Worm (Caenorhabditis elegans) whole organism, early embryonic: ENCODE measurements around the gene col-86.

Experiments used
- B0310.2 ChIP-seq: sonication (generic microtip); optimal IDR thresholded peaks from 2 replicates; lab custom pipeline; 2016; ENCODE audit warnings: mild to moderate bottlenecking, missing genetic modification characterization, missing compliant biosample characterization
- F13C5.2 ChIP-seq: sonication (generic microtip); optimal IDR thresholded peaks from 2 replicates; lab custom pipeline; 2017; ENCODE audit warnings: mild to moderate bottlenecking, missing genetic modification characterization, inconsistent platforms, missing compliant biosample characterization
- aly-1 ChIP-seq: sonication (generic microtip); optimal IDR thresholded peaks from 2 replicates; lab custom pipeline; 2016; ENCODE audit warnings: missing genetic modification characterization, missing compliant biosample characterization
- ama-1 ChIP-seq: fragments of 150-350 bp; optimal IDR thresholded peaks from 2 replicates; lab custom pipeline; 2014
- ceh-13 ChIP-seq: fragments of 200-800 bp; sonication (Bioruptor generic); optimal IDR thresholded peaks from 2 replicates; lab custom pipeline; 2018; ENCODE audit warnings: mild to moderate bottlenecking, missing genetic modification characterization, missing compliant biosample characterization
- ceh-36 ChIP-seq: sonication (generic microtip); optimal IDR thresholded peaks from 2 replicates; lab custom pipeline; 2016; ENCODE audit warnings: missing genetic modification characterization, inconsistent platforms, missing compliant biosample characterization
- ets-7 ChIP-seq: sonication (generic microtip); optimal IDR thresholded peaks from 2 replicates; lab custom pipeline; 2016; ENCODE audit warnings: missing genotype, missing genetic modification characterization, missing compliant biosample characterization
- flt-1 ChIP-seq: fragments of 200-800 bp; sonication (Bioruptor generic); IDR thresholded peaks from 2 replicates; pipeline ENCODE4 v1.3.6; 2022; ENCODE audit warnings: missing genetic modification characterization, missing compliant biosample characterization
- hmg-4 ChIP-seq: fragments of 200-800 bp; sonication (Bioruptor generic); optimal IDR thresholded peaks from 2 replicates; lab custom pipeline; 2018; ENCODE audit warnings: mild to moderate bottlenecking, missing genetic modification characterization, missing compliant biosample characterization
- pes-1 ChIP-seq: fragments of 200-800 bp; sonication (Bioruptor generic); IDR thresholded peaks from 2 replicates; pipeline ENCODE4 v1.3.6; 2022; ENCODE audit warnings: missing genetic modification reagents, missing genetic modification characterization, missing compliant biosample characterization
- scrt-1 ChIP-seq: fragments of 200-800 bp; sonication (Bioruptor generic); IDR thresholded peaks from 2 replicates; pipeline ENCODE4 v1.3.6; 2022; ENCODE audit warnings: missing genetic modification characterization, missing compliant biosample characterization
- sea-1 ChIP-seq: fragments of 200-800 bp; sonication (Bioruptor generic); conservative IDR thresholded peaks from 2 replicates; pipeline ENCODE4 v1.3.6; 2022; ENCODE audit warnings: missing genetic modification characterization, missing compliant biosample characterization
- tbx-37 ChIP-seq: fragments of 200-800 bp; sonication (Bioruptor generic); conservative IDR thresholded peaks from 2 replicates; pipeline ENCODE4 v1.3.6; 2022; ENCODE audit warnings: missing genetic modification reagents, missing genetic modification characterization, missing compliant biosample characterization
- tra-4 ChIP-seq: sonication (generic microtip); optimal IDR thresholded peaks from 2 replicates; lab custom pipeline; 2017; ENCODE audit warnings: missing genetic modification characterization, missing compliant biosample characterization

- TF ChIP-seq ama-1 (lab: Kevin White, UChicago) = no peak
- TF ChIP-seq ceh-36 (tag; lab: Kevin White, UChicago) = no peak
- no peak for TF ChIP-seq flt-1 (GFP tag; lab: Robert Waterston, UW)
- no peak for TF ChIP-seq aly-1 (tag; lab: Kevin White, UChicago)
- no peak for TF ChIP-seq B0310.2 (tag; lab: Kevin White, UChicago)
- no peak for TF ChIP-seq ets-7
- TF ChIP-seq tra-4 = no peak
- TF ChIP-seq ceh-13 (GFP tag; lab: Kevin White, UChicago) = no peak
- TF ChIP-seq scrt-1 = no peak
- no peak for TF ChIP-seq F13C5.2 (tag; lab: Kevin White, UChicago)
- TF ChIP-seq pes-1 (GFP tag; lab: Robert Waterston, UW) = no peak
- TF ChIP-seq tbx-37 (GFP tag; lab: Robert Waterston, UW) = no peak
- no peak for TF ChIP-seq sea-1 (GFP tag; lab: Robert Waterston, UW)
- no peak for TF ChIP-seq hmg-4 (GFP tag; lab: Kevin White, UChicago)
Observed at ce11 chrII:13066777-13067290, 31.2 kb downstream of the col-86 start.
